Fruit fly (Drosophila melanogaster) S2 (cell line): Measurements from ENCODE around the gene CG11000.

ENCODE experiments used
- CG8478 ChIP-seq: fragments of >200 bp; optimal IDR thresholded peaks from 2 replicates; lab custom pipeline; 2018
- CTCF ChIP-seq, 2 experiments: fragments of >200 bp; optimal IDR thresholded peaks; 2 replicates each; lab custom pipeline; 2018

CG11000 gene

dm6 chr3R:5846570-5847270 lies 44.6 kb downstream of the CG11000 start, which contains the start of gene CG14676:
TSS of gene CG14676 (plus strand) at chr3R:5847220.
- no peak for TF ChIP-seq CG8478 (lab: Kevin White, UChicago)
- TF ChIP-seq CTCF (optimal IDR thresholded peaks at IDR 0.05; lab: Kevin White, UChicago) = no peak

dm6 chr3R:5853032-5853431 lies 50.9 kb downstream of the CG11000 start, which contains the start of gene CG34287:
TSS of gene CG34287 (plus strand) at chr3R:5853332.
- TF ChIP-seq CTCF (optimal IDR thresholded peaks at IDR 0.05; lab: Kevin White, UChicago) (no peak), CG8478 (lab: Kevin White, UChicago) (no peak)

dm6 chr3R:5856215-5856614 lies 54.1 kb downstream of the CG11000 start, which contains the start of the genes disp and ECSIT:
TSS of gene disp (minus strand) at chr3R:5856311.
TSS of gene ECSIT (plus strand) at chr3R:5856585.
- TF ChIP-seq CTCF (optimal IDR thresholded peaks at IDR 0.05; lab: Kevin White, UChicago) (peak in 1 of 2 experiments; percentile 47), CG8478 (lab: Kevin White, UChicago) (no peak)

- TF ChIP-seq CG8478 (lab: Kevin White, UChicago) = no peak
- no peak for TF ChIP-seq CTCF (optimal IDR thresholded peaks at IDR 0.05; lab: Kevin White, UChicago)
Measured at dm6 chr3R:5860736-5861217, 58.6 kb downstream of the CG11000 start.

dm6 chr3R:5861218-5861902 lies 59.2 kb downstream of the CG11000 start:
- TF ChIP-seq CTCF (optimal IDR thresholded peaks at IDR 0.05; lab: Kevin White, UChicago) = no peak
- TF ChIP-seq CG8478 (lab: Kevin White, UChicago) = no peak

- TF ChIP-seq CTCF (optimal IDR thresholded peaks at IDR 0.05; lab: Kevin White, UChicago) = peak; percentile 3
- TF ChIP-seq CG8478 (lab: Kevin White, UChicago) = no peak
Measured at dm6 chr3R:5862032-5862641, 60.0 kb downstream of the CG11000 start, which contains the start of gene CG2017. TSS of gene CG2017 (minus strand) at chr3R:5862405.
